Fruit fly (Drosophila melanogaster): Measurements from ENCODE around the gene I-t.

I-t gene

DNA sequence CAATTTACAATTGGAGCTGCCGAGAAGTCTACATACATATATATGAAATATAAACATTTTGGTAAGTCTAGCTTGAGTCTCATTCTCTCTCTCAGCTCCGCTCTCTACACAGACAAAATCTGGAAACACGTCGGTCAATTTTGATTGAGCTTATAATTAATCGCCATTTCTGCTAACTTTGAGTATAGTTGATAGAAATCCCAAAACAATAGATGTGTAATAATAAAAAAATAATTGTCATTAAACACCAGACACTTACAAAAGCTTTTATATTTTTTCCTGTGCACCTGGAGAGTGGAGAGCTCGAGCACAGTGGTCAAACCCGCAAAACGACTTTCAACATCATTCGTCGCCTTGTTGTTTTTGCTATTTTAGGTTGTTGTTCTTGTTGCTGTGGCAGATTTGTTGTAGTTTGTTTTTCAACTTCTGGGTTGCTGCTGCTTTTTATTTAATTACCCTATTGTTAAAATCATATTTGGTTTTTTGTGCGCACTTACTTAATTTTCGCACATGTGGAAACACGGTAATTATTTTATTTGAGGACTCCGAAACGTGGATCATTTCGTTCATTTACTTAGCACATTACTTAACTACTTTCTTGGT lies 47.1 kb upstream of the I-t start:
- TF ChIP-seq sc (optimal IDR thresholded peaks at IDR 0.05), result no peak
- peak; percentile 92 for TF ChIP-seq sc (GFP tag; optimal IDR thresholded peaks at IDR 0.05)
- TF ChIP-seq B-H1 (GFP tag; IDR thresholded peaks at IDR 0.05), result peak; percentile 94
- peak; percentile 97 for TF ChIP-seq NfI (GFP tag; optimal IDR thresholded peaks at IDR 0.05)
- peak; percentile 95 for TF ChIP-seq CG1603 (tag; optimal IDR thresholded peaks at IDR 0.05)
- TF ChIP-seq CG3065 (GFP tag; optimal IDR thresholded peaks at IDR 0.05), result peak; percentile 82
- TF ChIP-seq Mes4 (GFP tag; optimal IDR thresholded peaks at IDR 0.05), result peak; percentile 87
- TF ChIP-seq CG18764 (GFP tag; optimal IDR thresholded peaks at IDR 0.05), result peak; percentile 90
- TF ChIP-seq Doc3 (GFP tag; IDR thresholded peaks at IDR 0.05; ENCODE audit: partially characterized antibody), result 0 out of 3 replicates have a peak, but pooled peaks have one; percentile 13
- peak; percentile 95 for TF ChIP-seq CG3281 (GFP tag; optimal IDR thresholded peaks at IDR 0.05)
- peak; percentile 91 for TF ChIP-seq Spps (tag; optimal IDR thresholded peaks at IDR 0.05)
- peak; percentile 90 for TF ChIP-seq odd (GFP tag; optimal IDR thresholded peaks at IDR 0.05)
- TF ChIP-seq sens (GFP tag), result peak; percentile 99
- peak; percentile 97 for TF ChIP-seq CG11695 (GFP tag; IDR thresholded peaks at IDR 0.05)
- TF ChIP-seq slp2 (GFP tag; optimal IDR thresholded peaks at IDR 0.05), result peak; percentile 90
- TF ChIP-seq jigr1 (GFP tag; IDR thresholded peaks at IDR 0.05), result peak; percentile 84; the same call in 2 of the 3 replicates
- peak; percentile 95 for TF ChIP-seq fd96Cb (tag; optimal IDR thresholded peaks at IDR 0.05)
- TF ChIP-seq gro (GFP tag; optimal IDR thresholded peaks at IDR 0.05), result peak; percentile 97
- TF ChIP-seq CG12744 (GFP tag; optimal IDR thresholded peaks at IDR 0.05), result peak; percentile 96
- TF ChIP-seq CG2712 (tag; optimal IDR thresholded peaks at IDR 0.05), result peak; percentile 98
- TF ChIP-seq bsh (GFP tag; optimal IDR thresholded peaks at IDR 0.05), result peak; percentile 98
- TF ChIP-seq vvl (GFP tag; IDR thresholded peaks at IDR 0.05), result peak; percentile 99
- peak; percentile 86 for TF ChIP-seq sqz (GFP tag; optimal IDR thresholded peaks at IDR 0.05)
- peak; percentile 29 for TF ChIP-seq abd-A (tag; optimal IDR thresholded peaks at IDR 0.05)
- peak; percentile 82 for TF ChIP-seq CG10321 (GFP tag; IDR thresholded peaks at IDR 0.05)
- TF ChIP-seq run (tag; optimal IDR thresholded peaks at IDR 0.05), result peak; percentile 89
- no peak for TF ChIP-seq fru (optimal IDR thresholded peaks at IDR 0.05)
- TF ChIP-seq Ptx1 (GFP tag; IDR thresholded peaks at IDR 0.05), result peak; percentile 97
- peak; percentile 95 for TF ChIP-seq gsb (GFP tag; IDR thresholded peaks at IDR 0.05)
- TF ChIP-seq lbe (GFP tag; optimal IDR thresholded peaks at IDR 0.05), result peak; percentile 98
- TF ChIP-seq Deaf1 (tag; optimal IDR thresholded peaks at IDR 0.05), result peak; percentile 80
- peak; percentile 25 for TF ChIP-seq CG10543 (GFP tag; optimal IDR thresholded peaks at IDR 0.05)
- no peak for TF ChIP-seq Bgb (GFP tag; IDR thresholded peaks at IDR 0.05; ENCODE audit: partially characterized antibody)
- TF ChIP-seq CG7745 (tag; optimal IDR thresholded peaks at IDR 0.05), result peak; percentile 68
- peak; percentile 97 for TF ChIP-seq HHEX (GFP tag; optimal IDR thresholded peaks at IDR 0.05)
- TF ChIP-seq YL-1 (GFP tag; optimal IDR thresholded peaks at IDR 0.05), result peak; percentile 77
- peak; percentile 96 for TF ChIP-seq CG1647 (GFP tag; optimal IDR thresholded peaks at IDR 0.05)
- peak; percentile 94 for TF ChIP-seq CG12942 (GFP tag; optimal IDR thresholded peaks at IDR 0.05)
- peak; percentile 98 for TF ChIP-seq ci (GFP tag; IDR thresholded peaks at IDR 0.05)
- peak; percentile 91 for TF ChIP-seq CG9609 (GFP tag; optimal IDR thresholded peaks at IDR 0.05)
- TF ChIP-seq Dip2 (GFP tag; IDR thresholded peaks at IDR 0.05), result peak; percentile 62; the same call in 1 of the 2 replicates
- no peak for TF ChIP-seq sna (GFP tag; IDR thresholded peaks at IDR 0.05; ENCODE audit: partially characterized antibody)
- TF ChIP-seq CG17829 (tag; optimal IDR thresholded peaks at IDR 0.05), result peak; percentile 96
- TF ChIP-seq aop (GFP tag; IDR thresholded peaks at IDR 0.05), result peak; percentile 83
- peak; percentile 86 for TF ChIP-seq CG17802 (tag; optimal IDR thresholded peaks at IDR 0.05)
- peak; percentile 97 for TF ChIP-seq PHDP (tag; optimal IDR thresholded peaks at IDR 0.05)
- peak; percentile 92 for TF ChIP-seq CG6765 (GFP tag; optimal IDR thresholded peaks at IDR 0.05)
- TF ChIP-seq repo (GFP tag; optimal IDR thresholded peaks at IDR 0.05), result peak; percentile 89
- TF ChIP-seq CG10959 (GFP tag; IDR thresholded peaks at IDR 0.05), result peak; percentile 90
- peak; percentile 92 for TF ChIP-seq org-1 (GFP tag; optimal IDR thresholded peaks at IDR 0.05)
